Worm (Caenorhabditis elegans): ENCODE measurements around the gene nhr-182.
"Not testable (repeated sequence)": the region's sequence is repeated elsewhere in the genome, so short reads cannot be mapped to it uniquely, and the experiment has no call there.

Gene nhr-182

ce11 chrV:2271750-2272149, 12.0 kb upstream of the nhr-182 start, which contains the start of gene Y5H2A.1:
Y5H2A.1 (minus strand) TSS chrV:2271850.
- TF ChIP-seq him-1 (tag; optimal IDR thresholded peaks at IDR 0.05) (no peak), W03F9.2 (tag; optimal IDR thresholded peaks at IDR 0.05) (no peak), dao-5 (tag; optimal IDR thresholded peaks at IDR 0.05) (no peak)

DNA sequence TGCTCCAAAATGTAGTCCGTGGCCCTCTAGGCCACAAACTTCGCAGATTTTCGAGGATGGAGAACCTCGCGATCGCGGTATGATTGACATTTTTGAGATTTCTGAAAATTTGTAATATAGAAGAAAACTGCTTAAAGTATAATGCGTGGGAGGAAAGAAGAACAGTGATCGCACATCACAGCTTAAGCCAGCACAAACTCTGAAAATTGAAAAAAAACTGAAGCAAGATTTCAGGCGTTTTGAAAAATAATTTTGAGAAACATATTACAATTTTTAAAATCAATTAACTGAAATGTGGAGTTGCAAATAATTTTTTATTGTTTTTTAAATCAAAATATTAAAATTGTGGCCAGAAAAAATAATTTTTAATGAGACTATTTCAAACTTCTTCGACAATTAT, 7.2 kb upstream of the nhr-182 start, which contains the start of gene nhr-275:
Gene nhr-275, minus strand, starts transcription at position 101 of the 400 bp plus-strand sequence.
- TF ChIP-seq him-1 (tag; optimal IDR thresholded peaks at IDR 0.05) (no peak), dao-5 (tag; optimal IDR thresholded peaks at IDR 0.05) (no peak), W03F9.2 (tag; optimal IDR thresholded peaks at IDR 0.05) (no peak)

DNA sequence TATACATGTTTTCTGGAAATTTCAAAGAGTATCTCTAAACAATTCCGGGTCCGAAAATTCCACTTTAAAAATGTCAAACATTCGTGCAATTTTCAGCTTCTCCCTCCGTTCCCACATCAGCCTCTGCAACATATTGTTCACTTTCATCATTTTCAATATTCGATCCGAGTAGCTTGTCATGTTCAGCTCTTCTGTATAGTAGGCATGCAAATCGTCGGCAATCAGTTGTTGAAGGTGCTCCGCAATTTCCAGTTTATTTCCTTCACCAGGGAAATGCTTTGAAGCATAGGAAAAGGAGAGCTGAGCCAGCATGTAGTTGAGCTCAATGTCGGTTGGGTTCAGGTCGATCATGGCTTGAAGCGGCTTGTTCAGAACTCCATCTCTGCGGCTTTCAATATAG, 5.2 kb upstream of the nhr-182 start:
- TF ChIP-seq him-1 (tag; optimal IDR thresholded peaks at IDR 0.05) (no peak), W03F9.2 (tag; optimal IDR thresholded peaks at IDR 0.05) (no peak), dao-5 (tag; optimal IDR thresholded peaks at IDR 0.05) (no peak)

DNA sequence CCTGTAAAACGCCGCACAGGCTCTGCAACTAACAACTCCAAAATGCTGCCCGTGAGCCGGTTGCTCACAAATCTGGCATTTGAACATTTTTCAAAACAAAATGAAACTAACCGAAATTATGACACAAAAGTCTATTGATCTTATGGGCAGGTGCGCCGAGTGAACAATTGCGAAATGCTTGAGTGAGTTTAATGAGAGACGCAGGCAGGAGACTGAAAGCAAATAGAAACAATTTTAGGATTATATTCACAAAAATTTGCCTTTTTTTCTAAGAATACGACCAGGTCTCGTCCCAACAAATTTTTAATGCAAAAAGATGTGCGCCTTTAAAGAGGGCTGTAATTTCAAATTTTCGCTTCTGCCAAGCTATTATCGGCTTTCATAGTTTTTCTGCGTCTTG, 4.7 kb upstream of the nhr-182 start, which contains the start of gene nhr-183:
Gene nhr-183, minus strand, starts transcription at position 180 of the 400 bp plus-strand sequence.
- no peak for TF ChIP-seq W03F9.2 (tag; optimal IDR thresholded peaks at IDR 0.05)
- TF ChIP-seq dao-5 (tag; optimal IDR thresholded peaks at IDR 0.05), result no peak
- TF ChIP-seq him-1 (tag; optimal IDR thresholded peaks at IDR 0.05), result no peak

DNA sequence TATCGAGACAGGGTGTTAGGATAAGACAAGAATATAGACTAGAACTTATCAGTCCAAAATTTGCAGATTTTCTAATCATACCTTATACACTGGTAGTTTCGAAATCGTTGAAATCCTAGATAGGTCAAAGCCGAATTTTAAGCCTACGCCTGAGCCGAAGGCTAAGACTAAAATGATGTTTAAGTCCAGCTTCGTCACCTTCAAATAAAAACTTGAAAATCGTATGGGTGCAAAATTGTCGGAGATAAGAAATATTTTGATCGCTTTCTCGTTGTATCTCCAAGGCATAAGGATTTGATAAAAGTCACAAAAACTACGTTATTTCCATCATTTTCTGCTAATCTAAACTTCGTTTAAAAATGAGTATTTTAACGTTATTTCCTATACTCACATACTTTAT, 933 bp upstream of the nhr-182 start, which contains the start of gene F41B5.12:
Gene F41B5.12, plus strand, starts transcription at position 301 of the 400 bp plus-strand sequence.
- TF ChIP-seq him-1 (tag; optimal IDR thresholded peaks at IDR 0.05) (no peak), dao-5 (tag; optimal IDR thresholded peaks at IDR 0.05) (no peak), W03F9.2 (tag; optimal IDR thresholded peaks at IDR 0.05) (no peak)

ce11 chrV:2255191-2255590, 4.5 kb downstream of the nhr-182 start, which contains the start of gene F41B5.1:
F41B5.1 (plus strand) TSS chrV:2255533.
- not testable (repeated sequence) for TF ChIP-seq W03F9.2, him-1, dao-5 (tag; optimal IDR thresholded peaks at IDR 0.05)

DNA sequence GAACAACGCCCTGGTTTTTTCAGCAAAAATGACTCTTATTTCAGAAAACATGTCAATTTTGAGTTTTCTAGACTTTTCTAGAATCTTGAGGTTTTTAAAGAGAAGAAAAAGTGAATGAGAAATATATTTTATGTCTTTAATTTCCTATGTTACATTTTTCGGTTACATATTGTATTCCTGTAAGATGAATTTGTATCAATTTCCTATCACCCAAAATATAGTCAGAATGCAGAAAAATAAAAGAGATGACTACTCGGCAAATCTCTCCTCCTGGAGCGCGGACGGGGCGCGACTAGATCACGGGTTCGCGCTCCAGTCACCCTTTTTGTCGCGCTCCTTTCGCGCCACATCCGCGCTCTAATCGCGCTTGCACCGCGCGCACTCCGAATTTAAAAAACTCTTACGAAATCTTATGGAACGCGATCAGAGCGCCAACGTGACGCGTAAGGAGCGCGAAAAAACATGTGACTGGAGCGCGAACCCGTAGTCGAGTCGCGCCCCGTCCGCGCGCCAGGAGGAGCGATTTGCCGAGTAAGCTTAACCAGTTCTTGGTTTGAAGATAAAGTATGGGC, 5.1 kb downstream of the nhr-182 start, which contains the start of gene str-253:
Gene str-253, minus strand, starts transcription at position 51 of the 572 bp plus-strand sequence.
- TF ChIP-seq W03F9.2 (tag; optimal IDR thresholded peaks at IDR 0.05), result no peak
- TF ChIP-seq dao-5 (tag; optimal IDR thresholded peaks at IDR 0.05), result no peak
- TF ChIP-seq him-1 (tag; optimal IDR thresholded peaks at IDR 0.05), result no peak

- no peak for TF ChIP-seq him-1 (tag; optimal IDR thresholded peaks at IDR 0.05)
- TF ChIP-seq W03F9.2 (tag; optimal IDR thresholded peaks at IDR 0.05), result no peak
- TF ChIP-seq dao-5 (tag; optimal IDR thresholded peaks at IDR 0.05), result no peak
Measured at ce11 chrV:2251774-2252173, 8.0 kb downstream of the nhr-182 start.

- TF ChIP-seq dao-5 (tag; optimal IDR thresholded peaks at IDR 0.05) (no peak), W03F9.2 (tag; optimal IDR thresholded peaks at IDR 0.05) (no peak), him-1 (tag; optimal IDR thresholded peaks at IDR 0.05) (no peak)
Measured at ce11 chrV:2250126-2250590, 9.6 kb downstream of the nhr-182 start, which contains the start of gene cyp-33C7. cyp-33C7 (plus strand) TSS chrV:2250540.

ce11 chrV:2249310-2249709, 10.4 kb downstream of the nhr-182 start, which contains the start of gene cyp-33C6:
cyp-33C6 (minus strand) TSS chrV:2249410.
- TF ChIP-seq him-1 (tag; optimal IDR thresholded peaks at IDR 0.05), result no peak
- TF ChIP-seq W03F9.2 (tag; optimal IDR thresholded peaks at IDR 0.05), result no peak
- no peak for TF ChIP-seq dao-5 (tag; optimal IDR thresholded peaks at IDR 0.05)

DNA sequence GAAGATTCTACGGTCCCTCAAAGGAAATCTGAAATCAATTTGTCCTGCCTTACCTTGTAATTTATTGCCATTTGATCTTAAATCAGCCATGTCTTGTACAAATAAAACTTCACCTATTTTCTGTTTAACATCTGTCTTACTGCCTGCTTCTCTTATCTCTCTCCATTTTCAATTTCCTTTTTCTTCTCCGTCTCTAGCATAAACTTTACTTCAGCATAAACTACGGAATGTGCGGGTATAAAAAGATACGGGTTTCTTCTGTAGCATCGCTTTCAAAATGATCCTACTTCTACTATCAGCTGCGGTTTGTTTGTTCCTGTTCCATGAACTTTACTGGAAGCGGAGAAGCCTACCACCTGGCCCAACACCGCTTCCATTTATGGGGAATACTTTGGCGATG, 15.0 kb downstream of the nhr-182 start, which contains the start of gene cyp-33C5:
Gene cyp-33C5, plus strand, starts transcription at position 254 of the 400 bp plus-strand sequence.
- no peak for TF ChIP-seq dao-5 (tag; optimal IDR thresholded peaks at IDR 0.05)
- TF ChIP-seq him-1 (tag; optimal IDR thresholded peaks at IDR 0.05), result no peak
- TF ChIP-seq W03F9.2 (tag; optimal IDR thresholded peaks at IDR 0.05), result no peak

- TF ChIP-seq W03F9.2 (tag; optimal IDR thresholded peaks at IDR 0.05) (no peak), dao-5 (tag; optimal IDR thresholded peaks at IDR 0.05) (no peak), him-1 (tag; optimal IDR thresholded peaks at IDR 0.05) (no peak)
Measured at ce11 chrV:2242630-2243029, 17.1 kb downstream of the nhr-182 start, which contains the start of gene cyp-33C3. cyp-33C3 (plus strand) TSS chrV:2242778.

- no peak for TF ChIP-seq dao-5 (tag; optimal IDR thresholded peaks at IDR 0.05)
- TF ChIP-seq W03F9.2 (tag; optimal IDR thresholded peaks at IDR 0.05), result no peak
- TF ChIP-seq him-1 (tag; optimal IDR thresholded peaks at IDR 0.05), result no peak
Measured at ce11 chrV:2238012-2238411, 21.7 kb downstream of the nhr-182 start.

DNA sequence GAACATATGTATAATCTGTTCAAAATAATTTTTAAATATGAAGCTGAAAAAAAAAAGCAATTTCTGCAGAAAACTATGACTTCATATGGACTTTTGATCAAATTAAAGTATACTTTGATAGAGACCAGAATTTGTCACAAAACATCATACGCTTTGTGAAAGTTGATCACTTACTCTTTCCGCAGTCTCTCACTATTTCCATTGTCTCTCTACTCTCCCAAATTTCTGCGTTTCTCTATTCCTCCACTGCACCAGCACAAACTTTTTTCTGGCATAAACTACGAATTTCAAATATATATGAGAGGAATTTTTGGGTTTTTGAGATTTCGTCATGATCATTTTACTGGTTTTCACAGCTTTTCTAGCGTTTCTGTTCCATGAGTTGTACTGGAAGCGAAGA, 23.9 kb downstream of the nhr-182 start, which contains the start of gene cyp-33C4:
Gene cyp-33C4, plus strand, starts transcription at position 293 of the 400 bp plus-strand sequence.
- TF ChIP-seq W03F9.2 (tag; optimal IDR thresholded peaks at IDR 0.05), result no peak
- TF ChIP-seq him-1 (tag; optimal IDR thresholded peaks at IDR 0.05), result no peak
- TF ChIP-seq dao-5 (tag; optimal IDR thresholded peaks at IDR 0.05), result no peak

Data from whole organism, L4/young adult.